Worm (Caenorhabditis elegans): ENCODE measurements around the gene C29F9.12.
"Not testable (repeated sequence)": the region's sequence is repeated elsewhere in the genome, so short reads cannot be mapped to it uniquely, and the experiment has no call there.

Gene C29F9.12

ce11 chrIII:117857-118256 is 4.0 kb downstream of the C29F9.12 start:
- no peak for TF ChIP-seq ets-4 (tag; optimal IDR thresholded peaks at IDR 0.05)
- TF ChIP-seq ceh-18 (tag; optimal IDR thresholded peaks at IDR 0.05), result no peak
- TF ChIP-seq tbx-2 (tag; optimal IDR thresholded peaks at IDR 0.05), result no peak
- no peak for TF ChIP-seq ceh-14 (tag; optimal IDR thresholded peaks at IDR 0.05)
- no peak for TF ChIP-seq hlh-13 (GFP tag; optimal IDR thresholded peaks at IDR 0.05)
- no peak for TF ChIP-seq nhr-232 (tag; optimal IDR thresholded peaks at IDR 0.05)
- TF ChIP-seq sdc-2 (tag; optimal IDR thresholded peaks at IDR 0.05), result no peak
- TF ChIP-seq ceh-19 (GFP tag; optimal IDR thresholded peaks at IDR 0.05), result no peak
- no peak for TF ChIP-seq ceh-31 (tag; optimal IDR thresholded peaks at IDR 0.05)
- no peak for TF ChIP-seq pha-2 (tag; optimal IDR thresholded peaks at IDR 0.05)
- TF ChIP-seq elt-2 (tag; optimal IDR thresholded peaks at IDR 0.05), result no peak
- TF ChIP-seq lin-11 (tag; optimal IDR thresholded peaks at IDR 0.05), result no peak
- no peak for TF ChIP-seq pat-9 (tag; optimal IDR thresholded peaks at IDR 0.05)
- no peak for TF ChIP-seq hlh-8 (tag; optimal IDR thresholded peaks at IDR 0.05)

ce11 chrIII:117210-117609 is 4.6 kb downstream of the C29F9.12 start, which contains the start of gene C29F9.5:
Gene C29F9.5, plus strand, starts transcription at chrIII:117510.
- TF ChIP-seq ceh-34 (tag; optimal IDR thresholded peaks at IDR 0.05) (no peak), che-1 (tag; optimal IDR thresholded peaks at IDR 0.05) (no peak), ceh-2 (tag; optimal IDR thresholded peaks at IDR 0.05) (no peak), ceh-48 (tag; optimal IDR thresholded peaks at IDR 0.05) (no peak), pros-1 (tag; optimal IDR thresholded peaks at IDR 0.05) (no peak), ttx-3 (tag; optimal IDR thresholded peaks at IDR 0.05) (no peak), lim-6 (tag; optimal IDR thresholded peaks at IDR 0.05) (no peak), sox-2 (GFP tag; IDR thresholded peaks at IDR 0.05) (no peak), ahr-1 (tag; optimal IDR thresholded peaks at IDR 0.05) (no peak), eyg-1 (tag; optimal IDR thresholded peaks at IDR 0.05) (no peak), hlh-15 (tag; optimal IDR thresholded peaks at IDR 0.05) (no peak), madf-2 (tag; optimal IDR thresholded peaks at IDR 0.05) (no peak), odd-2 (tag; optimal IDR thresholded peaks at IDR 0.05) (no peak), hlh-8 (tag; optimal IDR thresholded peaks at IDR 0.05) (no peak), dve-1 (tag; optimal IDR thresholded peaks at IDR 0.05) (no peak), unc-3 (GFP tag; conservative IDR thresholded peaks at IDR 0.05) (no peak), unc-3 (tag; optimal IDR thresholded peaks at IDR 0.05) (no peak), ceh-24 (tag; optimal IDR thresholded peaks at IDR 0.05) (no peak), unc-42 (tag; optimal IDR thresholded peaks at IDR 0.05) (no peak), fkh-6 (tag; optimal IDR thresholded peaks at IDR 0.05) (no peak), sdc-2 (tag; optimal IDR thresholded peaks at IDR 0.05) (no peak)

- TF ChIP-seq tbx-2 (tag; optimal IDR thresholded peaks at IDR 0.05) (no peak), F13H6.1 (tag; optimal IDR thresholded peaks at IDR 0.05) (no peak), ztf-16 (tag; optimal IDR thresholded peaks at IDR 0.05) (no peak), dve-1 (tag; optimal IDR thresholded peaks at IDR 0.05) (no peak), ref-2 (tag; optimal IDR thresholded peaks at IDR 0.05) (no peak), ttx-3 (tag; optimal IDR thresholded peaks at IDR 0.05) (no peak), hlh-30 (tag; optimal IDR thresholded peaks at IDR 0.05; ENCODE audit: insufficient read depth) (no peak), T23F11.4 (GFP tag; optimal IDR thresholded peaks at IDR 0.05) (no peak), ceh-2 (tag; optimal IDR thresholded peaks at IDR 0.05) (no peak)
These were observed 7.2 kb downstream of the C29F9.12 start, which contains the start of gene C29F9.6 for ce11 chrIII:114603-115002. Gene C29F9.6, plus strand, starts transcription at chrIII:114903.

ce11 chrIII:98822-99221 is 23.0 kb downstream of the C29F9.12 start, which contains the start of gene C29F9.9:
Gene C29F9.9, minus strand, starts transcription at chrIII:98922.
- TF ChIP-seq unc-86, elt-2, rnt-1 (tag; optimal IDR thresholded peaks at IDR 0.05): not testable (repeated sequence)
